Worm (Caenorhabditis elegans) whole organism, young adult: ENCODE results near the gene ubc-20.

Source experiments
- B0019.2 ChIP-seq: fragments of 200-800 bp; sonication (Bioruptor generic); conservative IDR thresholded peaks from 2 replicates; pipeline ENCODE4 v1.3.6; 2022; ENCODE audit warnings: missing genetic modification reagents, missing genetic modification characterization, missing compliant biosample characterization
- B0336.3 ChIP-seq: fragments of 200-800 bp; sonication (Bioruptor generic); IDR thresholded peaks from 2 replicates; pipeline ENCODE4 v1.3.6; 2022; ENCODE audit warnings: missing genetic modification characterization, missing compliant biosample characterization
- C17E4.6 ChIP-seq: fragments of 200-800 bp; sonication (Bioruptor generic); IDR thresholded peaks from 2 replicates; pipeline ENCODE4 v1.3.6; 2022; ENCODE audit warnings: missing genetic modification reagents, missing genetic modification characterization, missing compliant biosample characterization
- F10E7.11 ChIP-seq: sonication (generic microtip); optimal IDR thresholded peaks from 2 replicates; lab custom pipeline; 2017; ENCODE audit warnings: mild to moderate bottlenecking, missing genetic modification characterization, moderate library complexity, missing compliant biosample characterization
- F33H1.4 ChIP-seq: fragments of 200-800 bp; sonication (Bioruptor generic); IDR thresholded peaks from 2 replicates; pipeline ENCODE4 v1.3.6; 2022; ENCODE audit warnings: missing genetic modification reagents, missing genetic modification characterization, missing compliant biosample characterization
- F37B4.10 ChIP-seq: fragments of 200-800 bp; sonication (Bioruptor generic); IDR thresholded peaks from 2 replicates; pipeline ENCODE4 v1.3.6; 2022; ENCODE audit warnings: missing genetic modification characterization, missing compliant biosample characterization
- F39B2.1 ChIP-seq: fragments of 200-800 bp; sonication (Bioruptor generic); IDR thresholded peaks from 2 replicates; pipeline ENCODE4 v1.3.6; 2022; ENCODE audit warnings: missing genetic modification reagents, missing genetic modification characterization, missing compliant biosample characterization
- F49E8.2 ChIP-seq: sonication (generic microtip); optimal IDR thresholded peaks from 3 replicates; lab custom pipeline; 2017; ENCODE audit warnings: missing genetic modification characterization, mild to moderate bottlenecking, missing compliant biosample characterization, antibody characterized with exemption, moderate library complexity; ENCODE audit not compliant: insufficient read depth
- F57C9.4 ChIP-seq: sonication (generic microtip); optimal IDR thresholded peaks from 2 replicates; lab custom pipeline; 2017; ENCODE audit warnings: mild to moderate bottlenecking, missing genetic modification characterization, missing compliant biosample characterization
- Y95B8A.8 ChIP-seq: fragments of 200-800 bp; sonication (Bioruptor generic); IDR thresholded peaks from 2 replicates; pipeline ENCODE4 v1.3.6; 2022; ENCODE audit warnings: missing genetic modification reagents, missing genetic modification characterization, missing compliant biosample characterization
- aptf-3 ChIP-seq: fragments of 200-800 bp; sonication (Bioruptor generic); IDR thresholded peaks from 2 replicates; pipeline ENCODE4 v1.3.6; 2022; ENCODE audit warnings: missing genetic modification characterization, missing compliant biosample characterization
- athp-1 ChIP-seq: sonication (generic microtip); optimal IDR thresholded peaks from 2 replicates; lab custom pipeline; 2017; ENCODE audit warnings: mild to moderate bottlenecking, missing genetic modification characterization, missing compliant biosample characterization
- bed-2 ChIP-seq: fragments of 200-800 bp; sonication (Bioruptor generic); IDR thresholded peaks from 2 replicates; pipeline ENCODE4 v1.3.6; 2022; ENCODE audit warnings: missing genetic modification reagents, missing genetic modification characterization, missing compliant biosample characterization
- ceh-27 ChIP-seq: fragments of 200-800 bp; sonication (Bioruptor generic); optimal IDR thresholded peaks from 2 replicates; lab custom pipeline; 2018; ENCODE audit warnings: mild to moderate bottlenecking, missing genetic modification characterization, moderate library complexity, missing compliant biosample characterization
- ceh-58 ChIP-seq: fragments of 200-800 bp; sonication (Bioruptor generic); IDR thresholded peaks from 2 replicates; pipeline ENCODE4 v1.3.6; 2022; ENCODE audit warnings: missing genetic modification characterization, missing compliant biosample characterization
- dox-1 ChIP-seq: fragments of 200-800 bp; sonication (Bioruptor generic); IDR thresholded peaks from 2 replicates; pipeline ENCODE4 v1.3.6; 2022; ENCODE audit warnings: missing genetic modification reagents, missing genetic modification characterization, missing compliant biosample characterization
- dpl-1 ChIP-seq: fragments of 150-350 bp; optimal IDR thresholded peaks from 2 replicates; lab custom pipeline; 2014; ENCODE audit warnings: missing biosample characterization, missing genetic modification reagents, missing genetic modification characterization
- ets-4 ChIP-seq: fragments of 200-800 bp; sonication (Bioruptor generic); optimal IDR thresholded peaks from 2 replicates; lab custom pipeline; 2018; ENCODE audit warnings: mild to moderate bottlenecking, missing genetic modification characterization, missing compliant biosample characterization
- fkh-3 ChIP-seq: sonication (generic microtip); optimal IDR thresholded peaks from 2 replicates; lab custom pipeline; 2016; ENCODE audit warnings: mild to moderate bottlenecking, missing genetic modification characterization, missing compliant biosample characterization
- him-1 ChIP-seq: sonication (generic microtip); optimal IDR thresholded peaks from 2 replicates; lab custom pipeline; 2016; ENCODE audit warnings: missing genotype, missing genetic modification reagents, missing genetic modification characterization, missing compliant biosample characterization
- hrde-1 ChIP-seq: sonication (generic microtip); optimal IDR thresholded peaks from 2 replicates; lab custom pipeline; 2016; ENCODE audit warnings: missing genetic modification characterization, mild to moderate bottlenecking, missing compliant biosample characterization, moderate library complexity, missing genotype, missing genetic modification reagents, borderline replicate concordance
- madf-6 ChIP-seq: fragments of 200-800 bp; sonication (Bioruptor generic); IDR thresholded peaks from 2 replicates; pipeline ENCODE4 v1.3.6; 2022; ENCODE audit warnings: missing genetic modification reagents, missing genetic modification characterization, missing compliant biosample characterization
- mcd-1 ChIP-seq: fragments of 200-800 bp; sonication (Bioruptor generic); IDR thresholded peaks from 2 replicates; pipeline ENCODE4 v1.3.6; 2022; ENCODE audit warnings: missing genetic modification reagents, missing genetic modification characterization, missing compliant biosample characterization
- mel-28 ChIP-seq: sonication (generic microtip); optimal IDR thresholded peaks from 2 replicates; lab custom pipeline; 2016; ENCODE audit warnings: borderline replicate concordance, mild to moderate bottlenecking, missing genetic modification characterization, missing compliant biosample characterization
- nfyb-1 ChIP-seq: fragments of 200-800 bp; sonication (Bioruptor generic); IDR thresholded peaks from 2 replicates; pipeline ENCODE4 v1.3.6; 2022; ENCODE audit warnings: missing genetic modification reagents, missing genetic modification characterization, missing compliant biosample characterization
- nhr-179 ChIP-seq: sonication (generic microtip); optimal IDR thresholded peaks from 2 replicates; lab custom pipeline; 2016; ENCODE audit warnings: mild to moderate bottlenecking, missing genetic modification characterization, missing compliant biosample characterization
- nhr-27 ChIP-seq: fragments of 200-800 bp; sonication (Bioruptor generic); optimal IDR thresholded peaks from 2 replicates; lab custom pipeline; 2018; ENCODE audit warnings: mild to moderate bottlenecking, missing genetic modification characterization, moderate library complexity, missing compliant biosample characterization
- repo-1 ChIP-seq: sonication (generic microtip); optimal IDR thresholded peaks from 2 replicates; lab custom pipeline; 2017; ENCODE audit warnings: mild to moderate bottlenecking, missing genetic modification characterization, missing compliant biosample characterization
- rpc-1 ChIP-seq, 2 experiments: fragments of 150-350 bp in 1 of 2; sonication (generic microtip) in 1 of 2; optimal IDR thresholded peaks; 2 replicates each; lab custom pipeline; 2014 to 2018; ENCODE audit warnings: missing biosample characterization in 1 of 2, missing genetic modification characterization in 1 of 2, missing genetic modification reagents in 1 of 2, missing genotype in 1 of 2
- sdz-38 ChIP-seq: sonication (generic microtip); optimal IDR thresholded peaks from 2 replicates; lab custom pipeline; 2016; ENCODE audit warnings: missing genotype, missing genetic modification characterization, missing compliant biosample characterization
- sea-2 ChIP-seq: fragments of 200-800 bp; sonication (Bioruptor generic); IDR thresholded peaks from 2 replicates; pipeline ENCODE4 v1.3.6; 2022; ENCODE audit warnings: missing genetic modification characterization, missing compliant biosample characterization
- somi-1 ChIP-seq: fragments of 200-800 bp; sonication (Bioruptor generic); optimal IDR thresholded peaks from 2 replicates; lab custom pipeline; 2018; ENCODE audit warnings: mild to moderate bottlenecking, missing genetic modification characterization, missing compliant biosample characterization
- sptf-2 ChIP-seq: fragments of 200-800 bp; sonication (Bioruptor generic); optimal IDR thresholded peaks from 2 replicates; lab custom pipeline; 2018; ENCODE audit warnings: mild to moderate bottlenecking, missing genetic modification characterization, missing compliant biosample characterization
- tlf-1 ChIP-seq: fragments of 200-800 bp; sonication (Bioruptor generic); optimal IDR thresholded peaks from 2 replicates; lab custom pipeline; 2018; ENCODE audit warnings: mild to moderate bottlenecking, missing genetic modification characterization, missing compliant biosample characterization
- unc-130 ChIP-seq: sonication (generic microtip); optimal IDR thresholded peaks from 2 replicates; lab custom pipeline; 2016; ENCODE audit warnings: missing genetic modification reagents, missing genetic modification characterization, missing compliant biosample characterization
- unc-62 ChIP-seq: fragments of 150-350 bp; optimal IDR thresholded peaks from 2 replicates; lab custom pipeline; 2014; ENCODE audit warnings: missing biosample characterization, missing genetic modification reagents, missing genetic modification characterization
- zim-3 ChIP-seq: sonication (generic microtip); optimal IDR thresholded peaks from 2 replicates; lab custom pipeline; 2017; ENCODE audit warnings: mild to moderate bottlenecking, missing genetic modification characterization, moderate library complexity, missing compliant biosample characterization
- ztf-22 ChIP-seq: fragments of 200-800 bp; sonication (Bioruptor generic); optimal IDR thresholded peaks from 2 replicates; lab custom pipeline; 2018; ENCODE audit warnings: mild to moderate bottlenecking, missing genetic modification characterization, moderate library complexity, missing compliant biosample characterization

ubc-20 gene

ce11 chrIII:177715-178114 is 10.9 kb upstream of the ubc-20 start, which contains the start of gene F40G9.14:
TSS of gene F40G9.14 (minus strand) at chrIII:177815.
- TF ChIP-seq unc-62 = no peak
- TF ChIP-seq, all 124 proteins: peak for 0

- TF ChIP-seq F37B4.10 (GFP tag; lab: Robert Waterston, UW) = no peak
- no peak for TF ChIP-seq aptf-3 (GFP tag; lab: Robert Waterston, UW)
- TF ChIP-seq nhr-27 = no peak
- TF ChIP-seq bed-2 (GFP tag; lab: Robert Waterston, UW) = no peak
- TF ChIP-seq mcd-1 (GFP tag; lab: Robert Waterston, UW) = no peak
- no peak for TF ChIP-seq F10E7.11 (tag; lab: Kevin White, UChicago)
Observed at ce11 chrIII:178126-178525, 10.5 kb upstream of the ubc-20 start.

ce11 chrIII:179123-179592 is 9.5 kb upstream of the ubc-20 start, which contains the start of gene F40G9.6:
TSS of gene F40G9.6 (plus strand) at chrIII:179542.
- TF ChIP-seq madf-6 (GFP tag; lab: Robert Waterston, UW) (no peak), F57C9.4 (no peak), Y95B8A.8 (GFP tag; lab: Robert Waterston, UW) (no peak), F49E8.2 (tag; lab: Kevin White, UChicago) (no peak), him-1 (tag; lab: Kevin White, UChicago) (no peak), B0019.2 (GFP tag; lab: Robert Waterston, UW) (no peak), hrde-1 (tag; lab: Kevin White, UChicago) (no peak), sea-2 (GFP tag; lab: Robert Waterston, UW) (no peak), dpl-1 (GFP tag; lab: Kevin White, UChicago) (no peak), nhr-179 (tag; lab: Kevin White, UChicago) (no peak), repo-1 (tag; lab: Kevin White, UChicago) (no peak), ceh-58 (GFP tag; lab: Robert Waterston, UW) (no peak), C17E4.6 (no peak), sptf-2 (GFP tag; lab: Kevin White, UChicago) (no peak), ceh-27 (GFP tag; lab: Kevin White, UChicago) (no peak), zim-3 (tag; lab: Kevin White, UChicago) (no peak), ztf-22 (GFP tag; lab: Kevin White, UChicago) (no peak)

- TF ChIP-seq somi-1 (GFP tag; lab: Kevin White, UChicago) (no peak), dox-1 (GFP tag; lab: Robert Waterston, UW) (no peak), him-1 (tag; lab: Kevin White, UChicago) (no peak), sdz-38 (tag; lab: Kevin White, UChicago) (no peak), nfyb-1 (GFP tag; lab: Robert Waterston, UW) (no peak), F39B2.1 (GFP tag; lab: Robert Waterston, UW) (no peak), B0336.3 (GFP tag; lab: Robert Waterston, UW) (no peak), athp-1 (tag; lab: Kevin White, UChicago) (no peak), F33H1.4 (GFP tag; lab: Robert Waterston, UW) (no peak), aptf-3 (GFP tag; lab: Robert Waterston, UW) (no peak), tlf-1 (GFP tag; lab: Kevin White, UChicago) (no peak), fkh-3 (no peak), rpc-1 (optimal IDR thresholded peaks at IDR 0.05; lab: Kevin White, UChicago) (no peak), rpc-1 (tag; optimal IDR thresholded peaks at IDR 0.05; lab: Kevin White, UChicago) (no peak), unc-130 (no peak), mel-28 (no peak), ets-4 (GFP tag; lab: Kevin White, UChicago) (no peak)
- TF ChIP-seq, all 124 proteins: peak for 0
Observed at ce11 chrIII:180963-181362, 7.7 kb upstream of the ubc-20 start, which contains the start of gene F40G9.5. TSS of gene F40G9.5 (plus strand) at chrIII:181263.
